Worm (Caenorhabditis elegans) whole organism, L4 larva: Measurements from ENCODE around the gene srx-125.

Experiments used
- egl-27 ChIP-seq: sonication (generic microtip); optimal IDR thresholded peaks from 3 replicates; lab custom pipeline; 2017; ENCODE audit warnings: missing biosample characterization, missing genetic modification reagents, missing genetic modification characterization
- ztf-7 ChIP-seq: fragments of 150-350 bp; optimal IDR thresholded peaks from 2 replicates; lab custom pipeline; 2014; ENCODE audit warnings: missing biosample characterization, missing genetic modification characterization

DNA sequence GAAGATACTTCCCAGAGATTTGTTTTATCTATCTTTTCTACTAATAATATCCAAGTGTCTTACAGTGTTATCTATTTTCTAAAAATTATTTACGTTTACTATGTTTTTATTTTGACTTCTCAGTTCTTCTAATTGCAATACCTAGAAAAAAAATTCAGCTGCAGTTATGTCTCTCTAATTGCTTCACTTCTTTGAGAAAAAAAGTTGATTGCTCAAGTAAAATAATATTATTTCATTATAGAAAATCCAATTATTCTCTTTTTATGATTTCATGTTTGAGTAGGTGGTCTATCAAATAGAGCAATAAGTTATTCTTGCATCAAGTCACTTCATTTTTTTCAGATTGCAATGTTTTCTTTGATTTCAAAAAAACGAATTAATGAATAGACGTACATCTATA lies 636 bp upstream of the srx-125 start:
- TF ChIP-seq ztf-7 (no peak), egl-27 (tag; lab: Kevin White, UChicago) (no peak)
